Fruit fly (Drosophila melanogaster) whole organism, embryonic: Measurements from ENCODE around the gene CheB38c.

Experiments
- CG10321 ChIP-seq: fragments of 200-800 bp; sonication (Bioruptor generic); IDR thresholded peaks from 2 replicates; pipeline ENCODE4 v1.3.6; 2022; ENCODE audit warnings: missing biosample characterization, missing genetic modification characterization
- CG10543 ChIP-seq: fragments of 200-800 bp; sonication (Bioruptor generic); optimal IDR thresholded peaks from 3 replicates; lab custom pipeline; 2017; ENCODE audit warnings: missing biosample characterization, mild to moderate bottlenecking, missing genetic modification characterization, moderate library complexity
- CG10979 ChIP-seq: fragments of 200-800 bp; sonication (Bioruptor generic); optimal IDR thresholded peaks from 2 replicates; lab custom pipeline; 2018; ENCODE audit warnings: missing biosample characterization, mild to moderate bottlenecking, missing genetic modification characterization, moderate library complexity
- CG13287 ChIP-seq: fragments of 200-800 bp; sonication (Bioruptor generic); IDR thresholded peaks from 2 replicates; pipeline ENCODE4 v1.3.6; 2022; ENCODE audit warnings: missing biosample characterization, missing genetic modification characterization; ENCODE audit not compliant: partially characterized antibody
- CG13624 ChIP-seq: fragments of 200-800 bp; sonication (Bioruptor generic); optimal IDR thresholded peaks from 2 replicates; lab custom pipeline; 2016; ENCODE audit warnings: missing biosample characterization, missing genetic modification characterization
- CG1602 ChIP-seq: fragments of 200-800 bp; sonication (Bioruptor generic); optimal IDR thresholded peaks from 3 replicates; lab custom pipeline; 2016; ENCODE audit warnings: missing biosample characterization, missing genetic modification characterization
- CG17829 ChIP-seq: fragments of 200-800 bp; optimal IDR thresholded peaks from 2 replicates; lab custom pipeline; 2019; ENCODE audit warnings: missing biosample characterization, mild to moderate bottlenecking, missing genetic modification characterization, moderate library complexity
- CG1792 ChIP-seq: fragments of 200-800 bp; sonication (Bioruptor generic); optimal IDR thresholded peaks from 2 replicates; lab custom pipeline; 2016; ENCODE audit warnings: missing biosample characterization, missing genetic modification characterization
- CG2120 ChIP-seq: fragments of 200-800 bp; sonication (Bioruptor generic); optimal IDR thresholded peaks from 3 replicates; lab custom pipeline; 2016; ENCODE audit warnings: missing biosample characterization, missing genetic modification characterization
- CG2129 ChIP-seq: fragments of 200-800 bp; sonication (Bioruptor generic); IDR thresholded peaks from 2 replicates; pipeline ENCODE4 v1.3.6; 2022; ENCODE audit warnings: missing biosample characterization, missing genetic modification characterization; ENCODE audit not compliant: partially characterized antibody
- CG30403 ChIP-seq: fragments of 200-800 bp; sonication (Bioruptor generic); optimal IDR thresholded peaks from 3 replicates; lab custom pipeline; 2016; ENCODE audit warnings: missing biosample characterization, missing genetic modification characterization
- CG34376 ChIP-seq: fragments of 200-800 bp; sonication (Bioruptor generic); optimal IDR thresholded peaks from 2 replicates; lab custom pipeline; 2018; ENCODE audit warnings: missing biosample characterization, mild to moderate bottlenecking, missing genetic modification characterization
- CG9817 ChIP-seq: fragments of 200-800 bp; sonication (Bioruptor generic); optimal IDR thresholded peaks from 2 replicates; lab custom pipeline; 2018; ENCODE audit warnings: missing biosample characterization, mild to moderate bottlenecking, missing genetic modification characterization, moderate library complexity
- D19A ChIP-seq: fragments of 200-800 bp; optimal IDR thresholded peaks from 3 replicates; lab custom pipeline; 2019; ENCODE audit warnings: missing biosample characterization, mild to moderate bottlenecking, missing genetic modification characterization, moderate library complexity
- GATAe ChIP-seq: fragments of 200-800 bp; sonication (Bioruptor generic); conservative IDR thresholded peaks from 2 replicates; pipeline ENCODE4 v1.3.6; 2022; ENCODE audit warnings: missing biosample characterization, missing genetic modification characterization
- HmgZ ChIP-seq: fragments of 200-800 bp; sonication (Bioruptor generic); optimal IDR thresholded peaks from 2 replicates; lab custom pipeline; 2018; ENCODE audit warnings: missing biosample characterization, mild to moderate bottlenecking, missing genetic modification characterization
- Neu2 ChIP-seq: fragments of 200-800 bp; sonication (Bioruptor generic); optimal IDR thresholded peaks from 3 replicates; lab custom pipeline; 2016; ENCODE audit warnings: missing biosample characterization, missing genetic modification characterization, borderline replicate concordance
- Nf-YC ChIP-seq: fragments of 200-800 bp; optimal IDR thresholded peaks from 3 replicates; lab custom pipeline; 2019; ENCODE audit warnings: missing biosample characterization, mild to moderate bottlenecking, missing genetic modification characterization, moderate library complexity
- Pdp1 ChIP-seq, 2 experiments: fragments of 200-800 bp; sonication (Bioruptor generic); optimal IDR thresholded peaks; 3 replicates each; lab custom pipeline; 2016; ENCODE audit warnings: missing biosample characterization in 2 of 2, missing genetic modification characterization in 2 of 2, mild to moderate bottlenecking in 1 of 2, moderate library complexity in 1 of 2
- Trl ChIP-seq, 3 experiments: fragments of >200 bp in 2 of 3; fragments of 200-800 bp in 1 of 3; sonication (Bioruptor generic) in 1 of 3; optimal IDR thresholded peaks; 2 replicates in 1 of 3; 3 replicates in 2 of 3; lab custom pipeline; 2016 to 2017; ENCODE audit warnings: missing biosample characterization in 1 of 3, missing genetic modification characterization in 1 of 3
- YL-1 ChIP-seq: fragments of 200-800 bp; sonication (Bioruptor generic); optimal IDR thresholded peaks from 3 replicates; lab custom pipeline; 2017; ENCODE audit warnings: missing biosample characterization, mild to moderate bottlenecking, missing genetic modification characterization
- dm ChIP-seq: fragments of 200-800 bp; sonication (Bioruptor generic); optimal IDR thresholded peaks from 3 replicates; lab custom pipeline; 2016; ENCODE audit warnings: missing biosample characterization, missing genetic modification characterization
- dysf ChIP-seq: fragments of 200-800 bp; sonication (Bioruptor generic); IDR thresholded peaks from 3 replicates; pipeline ENCODE4 v1.3.6; 2022; ENCODE audit warnings: missing biosample characterization, missing genetic modification characterization
- exex ChIP-seq: fragments of 200-800 bp; sonication (Bioruptor generic); optimal IDR thresholded peaks from 4 replicates; lab custom pipeline; 2018; ENCODE audit warnings: missing biosample characterization, mild to moderate bottlenecking, missing genetic modification characterization, moderate library complexity
- grn ChIP-seq: fragments of 200-800 bp; sonication (Bioruptor generic); optimal IDR thresholded peaks from 3 replicates; lab custom pipeline; 2017; ENCODE audit warnings: missing biosample characterization, missing genetic modification characterization
- gro ChIP-seq: fragments of 200-800 bp; sonication (Bioruptor generic); optimal IDR thresholded peaks from 2 replicates; lab custom pipeline; 2016; ENCODE audit warnings: missing biosample characterization, missing genetic modification characterization
- mirr ChIP-seq: fragments of 200-800 bp; sonication (Bioruptor generic); optimal IDR thresholded peaks from 3 replicates; lab custom pipeline; 2018; ENCODE audit warnings: missing biosample characterization, mild to moderate bottlenecking, missing genetic modification characterization
- org-1 ChIP-seq: fragments of 200-800 bp; sonication (Bioruptor generic); optimal IDR thresholded peaks from 2 replicates; lab custom pipeline; 2017; ENCODE audit warnings: missing biosample characterization, missing genetic modification characterization
- otp ChIP-seq: fragments of 200-800 bp; sonication (Bioruptor generic); IDR thresholded peaks from 3 replicates; pipeline ENCODE4, ENCODE4 v1.3.6; 2022; ENCODE audit warnings: missing biosample characterization, missing genetic modification characterization
- sc ChIP-seq, 3 experiments: fragments of >200 bp in 2 of 3; fragments of 200-800 bp in 1 of 3; sonication (Bioruptor generic) in 1 of 3; optimal IDR thresholded peaks; 2 replicates in 2 of 3; 3 replicates in 1 of 3; lab custom pipeline; 2017; ENCODE audit warnings: mild to moderate bottlenecking in 1 of 3, missing biosample characterization in 1 of 3, missing genetic modification characterization in 1 of 3, missing genetic modification reagents in 1 of 3
- sd ChIP-seq: fragments of 200-800 bp; sonication (Bioruptor generic); optimal IDR thresholded peaks from 3 replicates; lab custom pipeline; 2018; ENCODE audit warnings: missing biosample characterization, mild to moderate bottlenecking, missing genetic modification characterization, moderate library complexity
- stwl ChIP-seq: fragments of 200-800 bp; sonication (Bioruptor generic); optimal IDR thresholded peaks from 3 replicates; lab custom pipeline; 2018; ENCODE audit warnings: missing biosample characterization, mild to moderate bottlenecking, missing genetic modification characterization, moderate library complexity
- sug ChIP-seq: fragments of 200-800 bp; optimal IDR thresholded peaks from 2 replicates; lab custom pipeline; 2019; ENCODE audit warnings: missing biosample characterization, mild to moderate bottlenecking, missing genetic modification characterization, moderate library complexity
- trem ChIP-seq: fragments of 200-800 bp; optimal IDR thresholded peaks from 3 replicates; lab custom pipeline; 2019; ENCODE audit warnings: missing biosample characterization, mild to moderate bottlenecking, missing genetic modification characterization, moderate library complexity

CheB38c gene

dm6 chr2L:20829755-20830396 is 9.2 kb upstream of the CheB38c start (continued):
- TF ChIP-seq exex (tag; lab: Kevin White, UChicago) (peak; percentile 17), otp (GFP tag; lab: Robert Waterston, UW) (no peak), CG1792 (GFP tag; lab: Kevin White, UChicago) (no peak), stwl (tag; lab: Kevin White, UChicago) (no peak), CG13287 (GFP tag; lab: Robert Waterston, UW) (peak; percentile 18; the same call in 1 of the 2 replicates), Nf-YC (peak; percentile 14), CG10979 (no peak), CG10321 (0 out of 2 replicates have a peak, but pooled peaks have one; percentile 8), CG2120 (peak; percentile 9), D19A (tag; lab: Kevin White, UChicago) (peak; percentile 50), CG9817 (peak; percentile 26), dysf (GFP tag; lab: Robert Waterston, UW) (peak; percentile 13; the same call in 1 of the 3 replicates), CG2129 (GFP tag; lab: Robert Waterston, UW) (no peak)
- TF ChIP-seq, all 482 proteins: peak for 41

- no peak for TF ChIP-seq YL-1 (GFP tag; lab: Kevin White, UChicago)
- TF ChIP-seq CG1602 (GFP tag; lab: Kevin White, UChicago): no peak
- TF ChIP-seq org-1 (GFP tag; lab: Kevin White, UChicago): no peak
- peak; percentile 38 to 63 for TF ChIP-seq Trl (optimal IDR thresholded peaks at IDR 0.05; lab: Kevin White, UChicago)
- no peak for TF ChIP-seq Trl (GFP tag; optimal IDR thresholded peaks at IDR 0.05; lab: Kevin White, UChicago)
- TF ChIP-seq trem (tag; lab: Kevin White, UChicago): no peak
- TF ChIP-seq dm (GFP tag; lab: Kevin White, UChicago): no peak
- TF ChIP-seq sc (optimal IDR thresholded peaks at IDR 0.05; lab: Kevin White, UChicago): no peak
- TF ChIP-seq sc (GFP tag; optimal IDR thresholded peaks at IDR 0.05; lab: Kevin White, UChicago): no peak
- no peak for TF ChIP-seq CG30403 (GFP tag; lab: Kevin White, UChicago)
Measured at dm6 chr2L:20829309-20829708, 8.6 kb upstream of the CheB38c start, which contains the start of gene CG31673. Gene CG31673, plus strand, starts transcription at chr2L:20829609.

dm6 chr2L:20828701-20829100 is 8.0 kb upstream of the CheB38c start:
- no peak for TF ChIP-seq CG17829
- peak; percentile 23 for TF ChIP-seq CG10543 (GFP tag; lab: Kevin White, UChicago)
- TF ChIP-seq HmgZ (tag; lab: Kevin White, UChicago): peak; percentile 21
- TF ChIP-seq CG34376 (GFP tag; lab: Kevin White, UChicago): peak; percentile 66
- peak in 1 of 2 experiments; percentile 24 for TF ChIP-seq Pdp1 (GFP tag; optimal IDR thresholded peaks at IDR 0.05; lab: Kevin White, UChicago)
- TF ChIP-seq CG13624 (GFP tag; lab: Kevin White, UChicago): no peak
- TF ChIP-seq GATAe (GFP tag; lab: Robert Waterston, UW): peak; percentile 42; the same call in 1 of the 2 replicates
- TF ChIP-seq sug: peak; percentile 97
- peak; percentile 71 for TF ChIP-seq grn (GFP tag; lab: Kevin White, UChicago)
- peak; percentile 81 for TF ChIP-seq exex (tag; lab: Kevin White, UChicago)
- TF ChIP-seq Neu2 (GFP tag; lab: Kevin White, UChicago): no peak
- TF ChIP-seq sd: peak; percentile 33
- TF ChIP-seq gro (GFP tag; lab: Kevin White, UChicago): no peak
- TF ChIP-seq mirr: peak; percentile 61
